Worm (Caenorhabditis elegans) whole organism, dauer: ENCODE measurements around the gene E02C12.19.

Experiments used
- unc-62 ChIP-seq: sonication (generic microtip); optimal IDR thresholded peaks from 2 replicates; lab custom pipeline; 2017; ENCODE audit warnings: missing biosample characterization, missing genetic modification reagents, missing genetic modification characterization

The E02C12.19 gene

ce11 chrV:9338452-9338851 lies 37.9 kb downstream of the E02C12.19 start:
- no peak for TF ChIP-seq unc-62 (GFP tag; lab: Kevin White, UChicago)

ce11 chrV:9336462-9336861 lies 39.9 kb downstream of the E02C12.19 start, which contains the start of gene coq-6:
coq-6 (plus strand) TSS chrV:9336762.
- TF ChIP-seq unc-62 (GFP tag; lab: Kevin White, UChicago) = no peak

DNA sequence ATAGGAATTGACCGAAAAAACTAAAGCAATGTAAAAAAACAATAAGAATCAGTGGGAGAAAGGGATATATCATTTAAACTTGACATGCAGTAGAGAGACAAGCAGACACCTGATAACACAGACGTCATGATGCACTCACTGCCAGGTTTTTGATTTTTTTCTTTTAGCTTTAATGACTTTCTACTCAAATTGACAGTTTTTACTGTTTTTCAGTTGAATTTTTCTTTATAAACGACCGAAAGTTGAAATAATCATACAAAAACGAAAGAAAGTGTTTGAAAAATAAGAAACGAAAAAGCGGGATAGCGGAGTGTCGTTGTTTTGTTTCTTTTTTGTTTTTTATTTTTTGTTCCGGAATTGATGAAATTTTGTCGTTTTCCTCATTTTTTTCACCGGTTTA lies 42.1 kb downstream of the E02C12.19 start, which contains the start of gene ucp-4:
ucp-4 (plus strand) TSS at position 83 of the 400 bp plus-strand sequence.
- TF ChIP-seq unc-62 (GFP tag; lab: Kevin White, UChicago) = no peak

ce11 chrV:9333316-9334048 lies 42.8 kb downstream of the E02C12.19 start, which contains the start of gene acl-14:
acl-14 (minus strand) TSS chrV:9333631.
- TF ChIP-seq unc-62 (GFP tag; lab: Kevin White, UChicago) = no peak

- TF ChIP-seq unc-62 (GFP tag; lab: Kevin White, UChicago) = no peak
These were observed 43.6 kb downstream of the E02C12.19 start for ce11 chrV:9332611-9333315.

DNA sequence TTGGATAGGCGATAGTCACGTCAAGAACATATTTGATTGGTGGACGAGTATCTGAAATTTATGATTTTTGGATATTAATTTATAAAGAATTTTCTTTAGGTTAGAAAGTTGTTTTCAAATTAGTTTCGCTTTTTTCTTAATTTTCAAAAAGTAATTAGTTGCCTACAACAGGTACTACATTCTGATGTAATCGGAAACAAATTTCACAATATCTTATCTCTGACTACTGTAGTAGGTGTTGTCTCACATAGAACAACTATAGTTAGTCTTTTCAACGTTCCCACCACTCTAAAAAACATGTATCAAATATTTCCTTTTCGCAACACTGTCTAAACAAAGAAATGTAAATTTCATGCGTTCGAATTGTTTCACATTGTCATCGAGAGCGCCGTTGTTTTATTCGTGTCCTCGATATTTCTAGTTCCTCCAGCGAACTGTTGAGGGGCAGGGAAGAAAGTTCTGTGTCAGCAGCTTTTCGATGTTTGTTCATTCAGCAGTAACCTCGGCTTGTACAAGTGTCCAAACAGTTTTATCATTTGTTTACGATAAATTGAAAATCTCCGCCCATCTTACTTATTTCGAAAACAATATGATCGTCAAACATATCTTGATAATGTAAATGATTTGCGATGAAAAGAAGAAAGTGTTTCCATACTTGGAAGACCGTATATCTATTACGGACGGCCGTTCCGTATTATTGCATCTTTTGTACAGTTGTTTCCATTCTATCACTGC lies 46.9 kb downstream of the E02C12.19 start:
- no peak for TF ChIP-seq unc-62 (GFP tag; lab: Kevin White, UChicago)

DNA sequence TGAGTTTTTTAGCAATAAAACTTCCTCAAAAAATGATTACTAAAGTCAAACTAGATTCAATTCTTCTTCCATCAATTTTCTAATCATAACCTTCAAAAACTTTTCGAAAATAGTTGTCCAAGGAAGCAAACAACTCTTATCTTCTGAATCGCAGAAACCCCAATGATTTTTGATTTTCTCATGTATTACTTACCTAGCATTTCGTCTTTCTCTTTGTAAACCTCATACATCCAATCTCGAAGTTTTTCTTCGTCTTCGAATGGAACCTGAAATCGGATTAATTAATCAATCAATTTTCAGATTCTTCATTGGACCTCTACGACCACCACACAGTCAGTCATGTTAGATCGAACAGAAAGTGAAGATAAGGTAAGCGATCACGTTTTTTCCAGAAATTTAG lies 47.6 kb downstream of the E02C12.19 start, which contains the start of gene K07B1.4:
K07B1.4 (plus strand) TSS at position 301 of the 400 bp plus-strand sequence.
- TF ChIP-seq unc-62 (GFP tag; lab: Kevin White, UChicago) = no peak

DNA sequence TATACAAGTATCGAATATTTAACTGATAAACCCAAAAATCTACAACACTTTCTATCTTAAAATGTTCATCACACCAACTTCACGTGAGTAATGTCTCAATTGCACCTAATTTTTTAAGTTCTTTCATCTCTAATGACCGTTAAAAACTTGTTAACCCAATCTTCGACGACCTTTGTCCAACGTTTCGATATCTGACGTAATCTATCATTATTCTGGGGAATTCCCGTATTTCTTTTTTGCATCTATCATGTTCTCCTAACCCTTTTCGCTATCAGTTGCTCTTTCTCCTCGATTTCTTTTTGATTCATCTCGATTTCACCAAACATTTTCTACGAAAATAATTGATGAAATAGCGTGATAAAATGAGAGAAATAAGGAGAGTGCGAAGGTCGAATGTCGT lies 48.6 kb downstream of the E02C12.19 start:
- no peak for TF ChIP-seq unc-62 (GFP tag; lab: Kevin White, UChicago)

ce11 chrV:9326903-9327302 lies 49.4 kb downstream of the E02C12.19 start:
- no peak for TF ChIP-seq unc-62 (GFP tag; lab: Kevin White, UChicago)
